Fruit fly (Drosophila melanogaster) whole organism, embryonic: ENCODE data around the gene CG32639.

Experiments used
- Atf-2 ChIP-seq: fragments of 200-800 bp; sonication (Bioruptor generic); optimal IDR thresholded peaks from 2 replicates; lab custom pipeline; 2016; ENCODE audit warnings: missing biosample characterization, missing genetic modification characterization
- Atf3 ChIP-seq: fragments of 200-800 bp; sonication (Bioruptor generic); optimal IDR thresholded peaks from 3 replicates; lab custom pipeline; 2016; ENCODE audit warnings: missing biosample characterization, missing genetic modification characterization
- CG10366 ChIP-seq: fragments of 200-800 bp; sonication (Bioruptor generic); IDR thresholded peaks from 2 replicates; pipeline ENCODE4 v1.3.6; 2022; ENCODE audit warnings: missing biosample characterization, missing genetic modification characterization
- CG10431 ChIP-seq: fragments of 200-800 bp; sonication (Bioruptor generic); optimal IDR thresholded peaks from 3 replicates; lab custom pipeline; 2018; ENCODE audit warnings: missing biosample characterization, mild to moderate bottlenecking, missing genetic modification characterization
- CG10462 ChIP-seq: fragments of 200-800 bp; sonication (Bioruptor generic); optimal IDR thresholded peaks from 2 replicates; lab custom pipeline; 2016; ENCODE audit warnings: missing biosample characterization, missing genetic modification characterization
- CG15479 ChIP-seq: fragments of 200-800 bp; sonication (Bioruptor generic); optimal IDR thresholded peaks from 3 replicates; lab custom pipeline; 2019; ENCODE audit warnings: missing biosample characterization, mild to moderate bottlenecking, missing genetic modification characterization, moderate library complexity
- CG15601 ChIP-seq: fragments of 200-800 bp; sonication (Bioruptor generic); optimal IDR thresholded peaks from 3 replicates; lab custom pipeline; 2019; ENCODE audit warnings: missing biosample characterization, mild to moderate bottlenecking, missing genetic modification characterization, moderate library complexity
- CG16779 ChIP-seq: fragments of 200-800 bp; sonication (Bioruptor generic); IDR thresholded peaks from 2 replicates; pipeline ENCODE4 v1.3.6; 2022; ENCODE audit warnings: missing biosample characterization, missing genetic modification characterization
- CG1832 ChIP-seq: fragments of 200-800 bp; sonication (Bioruptor generic); optimal IDR thresholded peaks from 2 replicates; lab custom pipeline; 2017; ENCODE audit warnings: missing biosample characterization, mild to moderate bottlenecking, missing genetic modification characterization, inconsistent platforms
- CG2120 ChIP-seq: fragments of 200-800 bp; sonication (Bioruptor generic); optimal IDR thresholded peaks from 3 replicates; lab custom pipeline; 2016; ENCODE audit warnings: missing biosample characterization, missing genetic modification characterization
- CG31388 ChIP-seq: fragments of 200-800 bp; sonication (Bioruptor generic); optimal IDR thresholded peaks from 2 replicates; lab custom pipeline; 2016; ENCODE audit warnings: missing biosample characterization, missing genetic modification characterization
- CG42726 ChIP-seq: fragments of 200-800 bp; sonication (Bioruptor generic); IDR thresholded peaks from 2 replicates; pipeline ENCODE4 v1.3.6; 2022; ENCODE audit warnings: missing biosample characterization, missing genetic modification characterization; ENCODE audit not compliant: partially characterized antibody
- CG6689 ChIP-seq: fragments of 200-800 bp; sonication (Bioruptor generic); IDR thresholded peaks from 2 replicates; pipeline ENCODE4 v1.3.6; 2022; ENCODE audit warnings: missing biosample characterization, missing genetic modification characterization
- CG9215 ChIP-seq: fragments of 200-800 bp; sonication (Bioruptor generic); IDR thresholded peaks from 2 replicates; pipeline ENCODE4 v1.3.6; 2022; ENCODE audit warnings: missing biosample characterization, missing genetic modification characterization
- CG9727 ChIP-seq: fragments of 200-800 bp; sonication (Bioruptor generic); optimal IDR thresholded peaks from 3 replicates; lab custom pipeline; 2017; ENCODE audit warnings: missing biosample characterization, mild to moderate bottlenecking, missing genetic modification characterization
- CG9876 ChIP-seq: fragments of 200-800 bp; sonication (Bioruptor generic); optimal IDR thresholded peaks from 2 replicates; lab custom pipeline; 2016; ENCODE audit warnings: missing biosample characterization, missing genetic modification characterization
- CHES-1-like ChIP-seq: fragments of 200-800 bp; sonication (Bioruptor generic); optimal IDR thresholded peaks from 2 replicates; lab custom pipeline; 2016; ENCODE audit warnings: missing biosample characterization, missing genetic modification characterization
- D19B ChIP-seq: fragments of 200-800 bp; sonication (Bioruptor generic); optimal IDR thresholded peaks from 2 replicates; lab custom pipeline; 2017; ENCODE audit warnings: missing biosample characterization, mild to moderate bottlenecking, missing genetic modification characterization
- Dbx ChIP-seq: fragments of 200-800 bp; sonication (Bioruptor generic); IDR thresholded peaks from 3 replicates; pipeline ENCODE4 v1.3.6; 2022; ENCODE audit warnings: missing biosample characterization, missing genetic modification characterization
- Dll ChIP-seq: fragments of 200-800 bp; sonication (Bioruptor generic); IDR thresholded peaks from 4 replicates; pipeline ENCODE4 v1.3.6; 2022; ENCODE audit warnings: missing biosample characterization, missing genetic modification characterization; ENCODE audit not compliant: partially characterized antibody
- Doc3 ChIP-seq: fragments of 200-800 bp; sonication (Bioruptor generic); IDR thresholded peaks from 3 replicates; pipeline ENCODE4 v1.3.6; 2022; ENCODE audit warnings: missing biosample characterization, missing genetic modification characterization; ENCODE audit not compliant: partially characterized antibody
- Elba2 ChIP-seq: fragments of 200-800 bp; sonication (Bioruptor generic); optimal IDR thresholded peaks from 3 replicates; lab custom pipeline; 2016; ENCODE audit warnings: missing biosample characterization, missing genetic modification characterization
- Hr78 ChIP-seq, 2 experiments: fragments of 200-800 bp in 1 of 2; fragments of >200 bp in 1 of 2; sonication (Bioruptor generic) in 1 of 2; optimal IDR thresholded peaks; 2 replicates each; lab custom pipeline; 2017 to 2019; ENCODE audit warnings: missing biosample characterization in 2 of 2, missing genetic modification characterization in 2 of 2, mild to moderate bottlenecking in 1 of 2, moderate library complexity in 1 of 2
- Opbp ChIP-seq: fragments of 200-800 bp; sonication (Bioruptor generic); IDR thresholded peaks from 3 replicates; pipeline ENCODE4 v1.3.6; 2022; ENCODE audit warnings: missing biosample characterization, missing genetic modification characterization; ENCODE audit not compliant: partially characterized antibody
- ab ChIP-seq: fragments of 200-800 bp; sonication (Bioruptor generic); optimal IDR thresholded peaks from 2 replicates; lab custom pipeline; 2016; ENCODE audit warnings: missing biosample characterization, missing genetic modification characterization
- bab2 ChIP-seq: fragments of 200-800 bp; sonication (Bioruptor generic); optimal IDR thresholded peaks from 2 replicates; lab custom pipeline; 2016; ENCODE audit warnings: missing biosample characterization, missing genetic modification characterization
- crp ChIP-seq, 2 experiments: fragments of 200-800 bp; sonication (Bioruptor generic); optimal IDR thresholded peaks; 2 replicates in 1 of 2; 3 replicates in 1 of 2; lab custom pipeline; 2017; ENCODE audit warnings: missing biosample characterization in 2 of 2, missing genetic modification characterization in 2 of 2, mild to moderate bottlenecking in 1 of 2, moderate library complexity in 1 of 2
- da ChIP-seq: fragments of 200-800 bp; sonication (Bioruptor generic); optimal IDR thresholded peaks from 2 replicates; lab custom pipeline; 2016; ENCODE audit warnings: missing biosample characterization, missing genetic modification characterization
- dysf ChIP-seq: fragments of 200-800 bp; sonication (Bioruptor generic); IDR thresholded peaks from 3 replicates; pipeline ENCODE4 v1.3.6; 2022; ENCODE audit warnings: missing biosample characterization, missing genetic modification characterization
- fd64A ChIP-seq: fragments of 200-800 bp; sonication (Bioruptor generic); optimal IDR thresholded peaks from 3 replicates; lab custom pipeline; 2018; ENCODE audit warnings: missing biosample characterization, mild to moderate bottlenecking, missing genetic modification characterization
- gsb-n ChIP-seq: fragments of 200-800 bp; sonication (Bioruptor generic); optimal IDR thresholded peaks from 3 replicates; lab custom pipeline; 2018; ENCODE audit warnings: missing biosample characterization, mild to moderate bottlenecking, missing genetic modification characterization
- jigr1 ChIP-seq: fragments of 200-800 bp; sonication (Bioruptor generic); IDR thresholded peaks from 3 replicates; pipeline ENCODE4 v1.3.6; 2022; ENCODE audit warnings: missing biosample characterization, missing genetic modification characterization
- kni ChIP-seq: fragments of 200-800 bp; sonication (Bioruptor generic); optimal IDR thresholded peaks from 3 replicates; lab custom pipeline; 2017; ENCODE audit warnings: mild to moderate bottlenecking, missing biosample characterization, missing genetic modification reagents, missing genetic modification characterization
- lab ChIP-seq: fragments of 200-800 bp; sonication (Bioruptor generic); optimal IDR thresholded peaks from 3 replicates; lab custom pipeline; 2017; ENCODE audit warnings: missing biosample characterization, missing genetic modification characterization, mild to moderate bottlenecking, moderate library complexity, missing genetic modification reagents
- pfk ChIP-seq: fragments of 200-800 bp; sonication (Bioruptor generic); optimal IDR thresholded peaks from 2 replicates; lab custom pipeline; 2018; ENCODE audit warnings: missing biosample characterization, mild to moderate bottlenecking, missing genetic modification characterization, moderate library complexity
- run ChIP-seq: fragments of 200-800 bp; sonication (Bioruptor generic); optimal IDR thresholded peaks from 3 replicates; lab custom pipeline; 2018; ENCODE audit warnings: missing biosample characterization, mild to moderate bottlenecking, missing genetic modification characterization
- schlank ChIP-seq: fragments of 200-800 bp; sonication (Bioruptor generic); optimal IDR thresholded peaks from 2 replicates; lab custom pipeline; 2018; ENCODE audit warnings: missing biosample characterization, mild to moderate bottlenecking, missing genetic modification characterization
- sr ChIP-seq: fragments of 200-800 bp; sonication (Bioruptor generic); IDR thresholded peaks from 3 replicates; pipeline ENCODE4 v1.3.6; 2022; ENCODE audit warnings: missing biosample characterization, missing genetic modification characterization
- tap ChIP-seq: fragments of 200-800 bp; optimal IDR thresholded peaks from 3 replicates; lab custom pipeline; 2019; ENCODE audit warnings: missing biosample characterization, mild to moderate bottlenecking, missing genetic modification characterization, moderate library complexity
- tll ChIP-seq, 2 experiments: fragments of 200-800 bp in 1 of 2; fragments of >200 bp in 1 of 2; sonication (Bioruptor generic) in 1 of 2; optimal IDR thresholded peaks; 2 replicates each; lab custom pipeline; 2017 to 2019; ENCODE audit warnings: missing biosample characterization in 2 of 2, missing genetic modification characterization in 2 of 2, mild to moderate bottlenecking in 1 of 2, moderate library complexity in 1 of 2
- unpg ChIP-seq: fragments of 200-800 bp; sonication (Bioruptor generic); optimal IDR thresholded peaks from 3 replicates; lab custom pipeline; 2018; ENCODE audit warnings: missing biosample characterization, mild to moderate bottlenecking, missing genetic modification characterization, moderate library complexity
- vvl ChIP-seq: fragments of 200-800 bp; sonication (Bioruptor generic); IDR thresholded peaks from 2 replicates; pipeline ENCODE4 v1.3.6; 2022; ENCODE audit warnings: missing biosample characterization, missing genetic modification characterization
- zf30C ChIP-seq: fragments of 200-800 bp; sonication (Bioruptor generic); optimal IDR thresholded peaks from 3 replicates; lab custom pipeline; 2018; ENCODE audit warnings: missing biosample characterization, mild to moderate bottlenecking, missing genetic modification characterization
- zfh2 ChIP-seq: fragments of 200-800 bp; sonication (Bioruptor generic); optimal IDR thresholded peaks from 2 replicates; lab custom pipeline; 2016; ENCODE audit warnings: missing biosample characterization, missing genetic modification characterization

CG32639 gene

DNA sequence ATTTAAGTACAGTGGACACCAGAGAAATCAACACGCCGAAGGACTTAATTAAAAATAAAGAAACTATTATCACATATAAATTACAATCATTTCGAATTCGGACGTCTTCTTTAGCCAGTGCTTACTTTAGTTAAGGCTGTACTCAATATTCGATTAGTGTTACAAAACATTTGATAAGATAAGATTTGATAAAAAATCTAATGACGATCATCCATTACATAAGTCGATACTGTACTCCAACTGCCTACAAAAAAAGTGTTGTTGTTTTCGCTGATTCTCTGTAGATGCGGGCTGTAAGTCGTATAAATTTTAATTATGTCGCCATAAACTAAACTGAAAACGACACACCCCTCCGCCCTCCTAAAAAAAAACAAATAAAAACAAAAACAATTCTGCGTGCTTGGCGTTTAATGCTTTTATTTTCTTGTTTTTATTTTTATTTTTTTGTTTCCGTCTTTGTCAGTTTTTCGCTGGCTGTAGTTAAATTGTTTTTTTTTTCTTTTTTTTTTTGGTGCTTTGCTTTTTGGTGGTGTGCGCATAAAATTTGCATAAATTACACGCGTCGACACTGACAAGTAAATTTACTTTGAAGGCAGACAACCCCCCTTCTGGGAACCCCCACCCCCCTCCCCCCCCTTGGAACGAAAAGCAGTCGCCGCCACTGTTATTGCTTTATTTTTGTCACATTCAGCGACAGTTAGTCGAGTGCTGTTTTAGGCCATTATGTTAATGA is 1.5 kb downstream of the CG32639 start (continued):
- TF ChIP-seq CG6689 (GFP tag; lab: Robert Waterston, UW) (0 out of 2 replicates have a peak, but pooled peaks have one; percentile 10), CG31388 (GFP tag; lab: Kevin White, UChicago) (no peak), vvl (peak; percentile 95), Atf-2 (GFP tag; lab: Kevin White, UChicago) (no peak)

dm6 chrX:13233811-13234737 is 2.3 kb downstream of the CG32639 start:
- TF ChIP-seq Doc3 (GFP tag; lab: Robert Waterston, UW) (no peak), lab (GFP tag; lab: Kevin White, UChicago) (peak; percentile 76), CG15601 (tag; lab: Kevin White, UChicago) (peak; percentile 81), CG9876 (peak; percentile 62), sr (GFP tag; lab: Robert Waterston, UW) (no peak), ab (GFP tag; lab: Kevin White, UChicago) (peak; percentile 19), kni (GFP tag; lab: Kevin White, UChicago) (peak; percentile 48), zf30C (GFP tag; lab: Kevin White, UChicago) (peak; percentile 98), pfk (GFP tag; lab: Kevin White, UChicago) (no peak), CG10462 (peak; percentile 47), unpg (GFP tag; lab: Kevin White, UChicago) (peak; percentile 81), crp (GFP tag; optimal IDR thresholded peaks at IDR 0.05; lab: Kevin White, UChicago) (peak in 1 of 2 experiments; percentile 29), D19B (GFP tag; lab: Kevin White, UChicago) (peak; percentile 22), CG9727 (peak; percentile 98), CG10431 (GFP tag; lab: Kevin White, UChicago) (peak; percentile 29), CHES-1-like (peak; percentile 77), CG16779 (no peak), da (GFP tag; lab: Kevin White, UChicago) (peak; percentile 66), Atf3 (GFP tag; lab: Kevin White, UChicago) (peak; percentile 70), tll (GFP tag; optimal IDR thresholded peaks at IDR 0.05; lab: Kevin White, UChicago) (peak in 1 of 2 experiments; percentile 94), schlank (tag; lab: Kevin White, UChicago) (peak; percentile 38), CG42726 (GFP tag; lab: Robert Waterston, UW) (no peak), run (tag; lab: Kevin White, UChicago) (no peak), Opbp (GFP tag; lab: Robert Waterston, UW) (no peak), CG15479 (GFP tag; lab: Kevin White, UChicago) (peak; percentile 74), dysf (peak; percentile 74; the same call in 2 of the 3 replicates), CG9215 (GFP tag; lab: Robert Waterston, UW) (peak; percentile 76), Hr78 (GFP tag; optimal IDR thresholded peaks at IDR 0.05; lab: Kevin White, UChicago) (peak in 1 of 2 experiments; percentile 39), Dll (GFP tag; lab: Robert Waterston, UW) (no peak), zfh2 (GFP tag; lab: Kevin White, UChicago) (peak; percentile 18), fd64A (GFP tag; lab: Kevin White, UChicago) (peak; percentile 69), Elba2 (GFP tag; lab: Kevin White, UChicago) (peak; percentile 80), gsb-n (tag; lab: Kevin White, UChicago) (peak; percentile 91), CG10366 (GFP tag; lab: Robert Waterston, UW) (peak; percentile 76), jigr1 (GFP tag; lab: Robert Waterston, UW) (peak; percentile 52; the same call in 1 of the 3 replicates), CG2120 (GFP tag; lab: Kevin White, UChicago) (peak; percentile 74), CG1832 (peak; percentile 84), tap (tag; lab: Kevin White, UChicago) (peak; percentile 79), bab2 (GFP tag; lab: Kevin White, UChicago) (peak; percentile 87), Dbx (GFP tag; lab: Robert Waterston, UW) (peak; percentile 79)
